Worm (Caenorhabditis elegans) whole organism, late embryonic: Measurements from ENCODE around the gene F20A1.2.

Source experiments
- C38D4.7 ChIP-seq: fragments of 200-800 bp; sonication (Bioruptor generic); optimal IDR thresholded peaks from 2 replicates; lab custom pipeline; 2018; ENCODE audit warnings: mild to moderate bottlenecking, missing genetic modification characterization, moderate library complexity, missing compliant biosample characterization
- K09A11.1 ChIP-seq: sonication (generic microtip); optimal IDR thresholded peaks from 2 replicates; lab custom pipeline; 2017; ENCODE audit warnings: antibody characterized with exemption, mild to moderate bottlenecking, missing genetic modification characterization, missing compliant biosample characterization; ENCODE audit not compliant: insufficient read depth
- T23F11.4 ChIP-seq: fragments of 200-800 bp; sonication (Bioruptor generic); optimal IDR thresholded peaks from 2 replicates; lab custom pipeline; 2018; ENCODE audit warnings: mild to moderate bottlenecking, missing genetic modification characterization, missing compliant biosample characterization
- Y22D7AL.16 ChIP-seq: sonication (generic microtip); optimal IDR thresholded peaks from 2 replicates; lab custom pipeline; 2016; ENCODE audit warnings: missing genetic modification characterization, missing compliant biosample characterization
- ahr-1 ChIP-seq: sonication (generic microtip); optimal IDR thresholded peaks from 2 replicates; lab custom pipeline; 2016; ENCODE audit warnings: missing genetic modification characterization, missing compliant biosample characterization
- ama-1 ChIP-seq: fragments of 150-350 bp; optimal IDR thresholded peaks from 2 replicates; lab custom pipeline; 2014
- ceh-14 ChIP-seq: sonication (generic microtip); optimal IDR thresholded peaks from 2 replicates; lab custom pipeline; 2016; ENCODE audit warnings: missing genotype, missing genetic modification characterization, missing compliant biosample characterization
- ceh-2 ChIP-seq: sonication (generic microtip); optimal IDR thresholded peaks from 2 replicates; lab custom pipeline; 2016; ENCODE audit warnings: missing genotype, missing genetic modification characterization, missing compliant biosample characterization
- ceh-9 ChIP-seq: sonication (generic microtip); optimal IDR thresholded peaks from 2 replicates; lab custom pipeline; 2016; ENCODE audit warnings: mild to moderate bottlenecking, missing genetic modification characterization, inconsistent platforms, missing compliant biosample characterization
- che-1 ChIP-seq: sonication (generic microtip); optimal IDR thresholded peaks from 2 replicates; lab custom pipeline; 2016; ENCODE audit warnings: mild to moderate bottlenecking, missing genetic modification characterization, missing compliant biosample characterization
- dmd-4 ChIP-seq: sonication (generic microtip); optimal IDR thresholded peaks from 2 replicates; lab custom pipeline; 2016; ENCODE audit warnings: borderline replicate concordance, missing genetic modification characterization, missing compliant biosample characterization
- dve-1 ChIP-seq: sonication (generic microtip); optimal IDR thresholded peaks from 2 replicates; lab custom pipeline; 2017; ENCODE audit warnings: antibody characterized with exemption, mild to moderate bottlenecking, missing genetic modification characterization, missing compliant biosample characterization
- elt-2 ChIP-seq: sonication (generic microtip); optimal IDR thresholded peaks from 2 replicates; lab custom pipeline; 2016; ENCODE audit warnings: missing genetic modification reagents, missing genetic modification characterization, missing compliant biosample characterization
- elt-4 ChIP-seq: sonication (generic microtip); optimal IDR thresholded peaks from 2 replicates; lab custom pipeline; 2016; ENCODE audit warnings: missing genetic modification characterization, missing compliant biosample characterization
- ets-4 ChIP-seq: sonication (generic microtip); optimal IDR thresholded peaks from 2 replicates; lab custom pipeline; 2016; ENCODE audit warnings: missing genetic modification characterization, missing compliant biosample characterization
- eyg-1 ChIP-seq: sonication (generic microtip); optimal IDR thresholded peaks from 2 replicates; lab custom pipeline; 2016; ENCODE audit warnings: missing genotype, missing genetic modification characterization, missing compliant biosample characterization
- fax-1 ChIP-seq: sonication (generic microtip); optimal IDR thresholded peaks from 2 replicates; lab custom pipeline; 2016; ENCODE audit warnings: missing genotype, missing genetic modification characterization, missing compliant biosample characterization
- fkh-10 ChIP-seq: fragments of 150-350 bp; optimal IDR thresholded peaks from 2 replicates; lab custom pipeline; 2014; ENCODE audit warnings: missing biosample characterization, missing genetic modification reagents, missing genetic modification characterization
- gmeb-2 ChIP-seq: sonication (generic microtip); optimal IDR thresholded peaks from 2 replicates; lab custom pipeline; 2016; ENCODE audit warnings: missing genetic modification characterization, inconsistent platforms, missing compliant biosample characterization
- hlh-30 ChIP-seq: sonication (generic microtip); optimal IDR thresholded peaks from 2 replicates; lab custom pipeline; 2017; ENCODE audit warnings: antibody characterized with exemption, missing genetic modification characterization, missing compliant biosample characterization; ENCODE audit not compliant: insufficient read depth
- hlh-6 ChIP-seq: sonication (generic microtip); optimal IDR thresholded peaks from 2 replicates; lab custom pipeline; 2016; ENCODE audit warnings: missing genotype, missing genetic modification characterization, missing compliant biosample characterization
- hlh-8 ChIP-seq: sonication (generic microtip); optimal IDR thresholded peaks from 2 replicates; lab custom pipeline; 2016; ENCODE audit warnings: missing genotype, missing genetic modification characterization, missing compliant biosample characterization
- lim-6 ChIP-seq: sonication (generic microtip); optimal IDR thresholded peaks from 2 replicates; lab custom pipeline; 2016; ENCODE audit warnings: missing genetic modification characterization, missing compliant biosample characterization
- lin-11 ChIP-seq: fragments of 200-800 bp; sonication (Bioruptor generic); optimal IDR thresholded peaks from 2 replicates; lab custom pipeline; 2018; ENCODE audit warnings: mild to moderate bottlenecking, missing genetic modification characterization, missing compliant biosample characterization
- madf-2 ChIP-seq: sonication (generic microtip); optimal IDR thresholded peaks from 2 replicates; lab custom pipeline; 2017; ENCODE audit warnings: missing genetic modification characterization, missing compliant biosample characterization
- mec-3 ChIP-seq: sonication (generic microtip); optimal IDR thresholded peaks from 2 replicates; lab custom pipeline; 2016; ENCODE audit warnings: borderline replicate concordance, missing genetic modification characterization, missing compliant biosample characterization
- nfya-1 ChIP-seq: sonication (generic microtip); optimal IDR thresholded peaks from 2 replicates; lab custom pipeline; 2017; ENCODE audit warnings: missing genetic modification characterization, mild to moderate bottlenecking, missing compliant biosample characterization, antibody characterized with exemption, moderate library complexity
- nhr-232 ChIP-seq: sonication (generic microtip); optimal IDR thresholded peaks from 2 replicates; lab custom pipeline; 2016; ENCODE audit warnings: missing genetic modification characterization, missing compliant biosample characterization
- odd-2 ChIP-seq: sonication (generic microtip); optimal IDR thresholded peaks from 2 replicates; lab custom pipeline; 2017; ENCODE audit warnings: antibody characterized with exemption, mild to moderate bottlenecking, missing genetic modification characterization, missing compliant biosample characterization
- pat-9 ChIP-seq: fragments of 200-800 bp; sonication (Bioruptor generic); optimal IDR thresholded peaks from 2 replicates; lab custom pipeline; 2018; ENCODE audit warnings: mild to moderate bottlenecking, missing genetic modification characterization, moderate library complexity, missing compliant biosample characterization
- pha-2 ChIP-seq: sonication (generic microtip); optimal IDR thresholded peaks from 2 replicates; lab custom pipeline; 2017; ENCODE audit warnings: mild to moderate bottlenecking, missing genetic modification characterization, missing compliant biosample characterization
- pha-4 ChIP-seq: fragments of 150-350 bp; optimal IDR thresholded peaks from 2 replicates; lab custom pipeline; 2018; ENCODE audit warnings: missing biosample characterization, missing genetic modification reagents, missing genetic modification characterization
- pros-1 ChIP-seq: fragments of 150-350 bp; optimal IDR thresholded peaks from 2 replicates; lab custom pipeline; 2014; ENCODE audit warnings: missing biosample characterization, missing genetic modification reagents, missing genetic modification characterization
- rnt-1 ChIP-seq: sonication (generic microtip); optimal IDR thresholded peaks from 2 replicates; lab custom pipeline; 2016; ENCODE audit warnings: missing genetic modification characterization, missing compliant biosample characterization
- sox-2 ChIP-seq: fragments of 200-800 bp; sonication (Bioruptor generic); IDR thresholded peaks from 2 replicates; pipeline ENCODE4 v1.3.6; 2022; ENCODE audit warnings: missing genetic modification reagents, missing genetic modification characterization, missing compliant biosample characterization
- sox-4 ChIP-seq: sonication (generic microtip); optimal IDR thresholded peaks from 2 replicates; lab custom pipeline; 2017; ENCODE audit warnings: mild to moderate bottlenecking, missing genetic modification characterization, inconsistent platforms, missing compliant biosample characterization
- unc-3 ChIP-seq, 2 experiments: fragments of 200-800 bp in 1 of 2; sonication (Bioruptor generic) in 1 of 2; sonication (generic microtip) in 1 of 2; conservative IDR thresholded peaks in 1 of 2; optimal IDR thresholded peaks in 1 of 2; 2 replicates each; pipeline versions ENCODE4 v1.3.6 to Lab custom; 2016 to 2022; ENCODE audit warnings: missing compliant biosample characterization in 2 of 2, missing genetic modification characterization in 2 of 2, missing genetic modification reagents in 1 of 2
- unc-86 ChIP-seq: sonication (generic microtip); optimal IDR thresholded peaks from 2 replicates; lab custom pipeline; 2016; ENCODE audit warnings: missing genetic modification characterization, missing compliant biosample characterization

Gene F20A1.2

ce11 chrV:7003850-7004249, 42.3 kb upstream of the F20A1.2 start, which contains the start of gene srab-4:
TSS of gene srab-4 (plus strand) at chrV:7004150.
- TF ChIP-seq nhr-232 (tag; lab: Kevin White, UChicago), result no peak

ce11 chrV:7005964-7006363, 40.1 kb upstream of the F20A1.2 start, which contains the start of gene spig-10:
TSS of gene spig-10 (plus strand) at chrV:7006264.
- no peak for TF ChIP-seq ets-4 (tag; lab: Kevin White, UChicago)
- TF ChIP-seq pat-9 (tag; lab: Kevin White, UChicago), result no peak
- no peak for TF ChIP-seq ama-1 (lab: Kevin White, UChicago)
- TF ChIP-seq gmeb-2 (tag; lab: Kevin White, UChicago), result no peak
- TF ChIP-seq lin-11 (tag; lab: Kevin White, UChicago), result no peak
- TF ChIP-seq sox-2 (GFP tag; lab: Robert Waterston, UW), result no peak
- no peak for TF ChIP-seq fax-1

DNA sequence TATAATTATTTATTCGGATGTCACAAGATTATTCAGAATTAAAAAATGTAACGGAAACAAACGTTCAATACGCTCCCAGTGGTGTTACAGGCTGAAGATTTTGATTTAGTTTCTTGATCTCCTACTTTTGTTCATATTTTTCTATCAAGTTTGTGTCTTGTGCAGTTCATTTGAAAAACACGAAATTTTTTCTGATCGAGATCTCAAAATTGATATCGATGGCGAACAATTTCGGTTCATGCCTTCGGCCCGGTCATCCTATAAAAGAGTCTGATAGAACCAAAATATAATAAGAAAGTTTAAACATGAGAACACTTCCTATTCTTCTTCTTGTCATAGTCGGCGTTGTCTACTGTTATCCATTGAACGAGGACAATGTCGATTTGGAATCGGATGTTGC, 38.8 kb upstream of the F20A1.2 start, which contains the start of gene drd-10:
drd-10 (plus strand) TSS at position 301 of the 400 bp plus-strand sequence.
- no peak for TF ChIP-seq pha-4
- TF ChIP-seq hlh-6 (tag; lab: Kevin White, UChicago), result no peak
- no peak for TF ChIP-seq gmeb-2 (tag; lab: Kevin White, UChicago)
- no peak for TF ChIP-seq sox-4 (tag; lab: Kevin White, UChicago)
- no peak for TF ChIP-seq ceh-9 (tag; lab: Kevin White, UChicago)
- no peak for TF ChIP-seq hlh-8
- no peak for TF ChIP-seq unc-86 (tag; lab: Kevin White, UChicago)
- TF ChIP-seq T23F11.4 (GFP tag; lab: Kevin White, UChicago), result no peak
- no peak for TF ChIP-seq ceh-2
- TF ChIP-seq C38D4.7 (GFP tag; lab: Kevin White, UChicago), result no peak
- no peak for TF ChIP-seq ets-4 (tag; lab: Kevin White, UChicago)
- TF ChIP-seq nfya-1 (tag; lab: Kevin White, UChicago), result no peak
- no peak for TF ChIP-seq ceh-14 (tag; lab: Kevin White, UChicago)
- no peak for TF ChIP-seq pha-2 (tag; lab: Kevin White, UChicago)
- no peak for TF ChIP-seq che-1
- no peak for TF ChIP-seq lim-6
- no peak for TF ChIP-seq fkh-10 (GFP tag; lab: Kevin White, UChicago)

- TF ChIP-seq ets-4 (tag; lab: Kevin White, UChicago) (no peak), elt-2 (tag; lab: Kevin White, UChicago) (no peak), ahr-1 (tag; lab: Kevin White, UChicago) (no peak), madf-2 (tag; lab: Kevin White, UChicago) (no peak), dve-1 (tag; lab: Kevin White, UChicago) (no peak), dmd-4 (tag; lab: Kevin White, UChicago) (no peak), mec-3 (no peak), che-1 (no peak), hlh-6 (tag; lab: Kevin White, UChicago) (no peak), lim-6 (no peak), C38D4.7 (GFP tag; lab: Kevin White, UChicago) (no peak), eyg-1 (tag; lab: Kevin White, UChicago) (no peak)
These were observed 36.6 kb upstream of the F20A1.2 start, which contains the start of gene C33G8.2 for ce11 chrV:7009461-7009860. TSS of gene C33G8.2 (plus strand) at chrV:7009761.

DNA sequence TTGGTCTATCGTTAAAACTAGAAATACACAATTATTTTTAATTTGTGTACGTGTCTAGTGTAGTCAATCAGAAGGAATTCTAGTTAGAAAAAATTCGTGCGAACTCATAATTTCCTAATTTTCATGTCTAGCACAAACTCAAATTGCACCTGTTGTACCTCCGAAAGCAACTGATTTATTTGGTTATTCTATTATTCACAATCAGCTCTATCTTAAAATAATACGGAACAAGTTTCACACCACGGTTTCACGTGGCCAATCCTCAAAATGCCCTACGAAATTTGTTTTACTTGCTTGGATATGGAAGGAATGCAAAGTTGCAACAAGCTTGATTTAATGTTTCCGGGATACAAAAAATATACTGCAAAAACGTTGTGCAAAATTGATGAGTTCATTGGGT, 33.5 kb upstream of the F20A1.2 start, which contains the start of gene srw-127:
srw-127 (plus strand) TSS at position 301 of the 400 bp plus-strand sequence.
- TF ChIP-seq Y22D7AL.16 (tag; lab: Kevin White, UChicago), result no peak

DNA sequence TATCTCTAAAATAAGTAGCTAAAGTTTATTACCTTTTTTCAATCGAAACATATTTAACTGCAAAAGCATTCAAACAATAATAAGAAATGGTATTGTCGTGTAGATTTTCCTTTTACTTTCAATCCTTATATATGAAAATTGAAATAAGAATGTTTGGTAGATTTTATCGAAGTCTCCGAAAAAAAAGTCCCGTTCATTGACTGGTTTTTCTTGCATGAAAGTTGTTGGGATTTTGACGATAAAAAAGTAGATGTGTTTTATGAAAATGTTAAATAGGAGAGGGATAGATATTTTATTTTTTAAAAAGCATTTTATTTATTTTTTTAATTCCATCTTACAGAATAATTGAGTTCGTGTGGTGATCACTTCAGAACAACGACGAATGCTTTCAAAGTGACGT, 30.2 kb upstream of the F20A1.2 start, which contains the start of gene C33G8.13:
C33G8.13 (minus strand) TSS at position 101 of the 400 bp plus-strand sequence.
- no peak for TF ChIP-seq unc-3 (GFP tag; conservative IDR thresholded peaks at IDR 0.05; lab: Robert Waterston, UW)
- no peak for TF ChIP-seq unc-3 (tag; optimal IDR thresholded peaks at IDR 0.05; lab: Kevin White, UChicago)
- TF ChIP-seq elt-4, result no peak
- no peak for TF ChIP-seq pha-2 (tag; lab: Kevin White, UChicago)
- no peak for TF ChIP-seq lim-6
- no peak for TF ChIP-seq pros-1
- no peak for TF ChIP-seq madf-2 (tag; lab: Kevin White, UChicago)
- TF ChIP-seq odd-2 (tag; lab: Kevin White, UChicago), result no peak
- no peak for TF ChIP-seq K09A11.1
- no peak for TF ChIP-seq pha-4
- no peak for TF ChIP-seq hlh-30 (tag; lab: Kevin White, UChicago)
- no peak for TF ChIP-seq fax-1
- no peak for TF ChIP-seq rnt-1
- TF ChIP-seq ama-1 (lab: Kevin White, UChicago), result no peak
